Fruit fly (Drosophila melanogaster): ENCODE data around the gene CG2278.
A peak's percentile ranks its signal among the peaks of the same experiment; 100 is the strongest.

Gene CG2278

DNA sequence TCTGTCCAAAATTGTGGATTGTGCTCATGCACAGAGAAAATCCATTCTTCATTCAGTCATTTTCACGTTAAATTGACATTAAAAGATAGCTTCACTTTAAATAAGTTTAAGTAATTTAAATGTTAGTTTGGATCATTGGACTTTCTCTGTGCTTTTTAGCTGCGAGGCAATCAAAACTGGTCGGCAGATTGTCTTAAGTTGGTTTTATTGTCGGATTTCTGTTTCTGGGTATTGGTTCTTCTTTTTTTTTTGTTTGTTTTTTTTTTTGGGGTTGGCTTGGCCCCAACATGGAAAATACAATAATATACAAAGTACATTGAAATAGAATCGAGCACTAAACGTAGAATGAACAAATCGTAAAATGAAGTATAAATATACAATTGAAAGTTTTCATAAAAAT, at the start of gene CG2278:
CG2278 (minus strand) TSS at position 101 of the 400 bp plus-strand sequence.
- no peak for TF ChIP-seq CG32121 (GFP tag; IDR thresholded peaks at IDR 0.05)
- no peak for TF ChIP-seq CG9948 (tag; optimal IDR thresholded peaks at IDR 0.05)
- TF ChIP-seq Snoo (tag; optimal IDR thresholded peaks at IDR 0.05), result no peak
- no peak for TF ChIP-seq Pif1B (GFP tag; optimal IDR thresholded peaks at IDR 0.05)
- no peak for TF ChIP-seq CG4496 (GFP tag; IDR thresholded peaks at IDR 0.05)
- no peak for TF ChIP-seq CG14655 (GFP tag; optimal IDR thresholded peaks at IDR 0.05)
- no peak for TF ChIP-seq rn (GFP tag; IDR thresholded peaks at IDR 0.05)

- TF ChIP-seq Pif1A (GFP tag; optimal IDR thresholded peaks at IDR 0.05), result no peak
- no peak for TF ChIP-seq CG32121 (GFP tag; IDR thresholded peaks at IDR 0.05)
- peak; percentile 1 for TF ChIP-seq CG14655 (GFP tag; optimal IDR thresholded peaks at IDR 0.05)
- no peak for TF ChIP-seq CG17806 (tag; optimal IDR thresholded peaks at IDR 0.05)
- TF ChIP-seq fd96Ca (GFP tag; IDR thresholded peaks at IDR 0.05), result peak; percentile 6; the same call in 1 of the 3 replicates
- TF ChIP-seq CG4496 (GFP tag; IDR thresholded peaks at IDR 0.05), result 0 out of 3 replicates have a peak, but pooled peaks have one; percentile 46
Measured at dm6 chrX:8215855-8216586, 46.0 kb upstream of the CG2278 start.

- TF ChIP-seq CG8301 (tag; optimal IDR thresholded peaks at IDR 0.05) (peak; percentile 59), CG13204 (GFP tag; optimal IDR thresholded peaks at IDR 0.05) (no peak), Pif1A (GFP tag; optimal IDR thresholded peaks at IDR 0.05) (no peak), gl (tag; optimal IDR thresholded peaks at IDR 0.05) (peak; percentile 2), CG14655 (GFP tag; optimal IDR thresholded peaks at IDR 0.05) (peak; percentile 86), D1 (tag; optimal IDR thresholded peaks at IDR 0.05) (peak; percentile 84), Snoo (tag; optimal IDR thresholded peaks at IDR 0.05) (no peak), CG34367 (tag; optimal IDR thresholded peaks at IDR 0.05) (peak; percentile 72), CG4496 (GFP tag; IDR thresholded peaks at IDR 0.05) (no peak), CG15710 (tag; optimal IDR thresholded peaks at IDR 0.05) (peak; percentile 79), Pif1B (GFP tag; optimal IDR thresholded peaks at IDR 0.05) (peak; percentile 55), CG9948 (tag; optimal IDR thresholded peaks at IDR 0.05) (peak; percentile 90), CG8159 (tag; optimal IDR thresholded peaks at IDR 0.05) (peak; percentile 86), EcR (GFP tag; optimal IDR thresholded peaks at IDR 0.05) (peak; percentile 58), CG17806 (tag; optimal IDR thresholded peaks at IDR 0.05) (peak; percentile 75)
Measured at dm6 chrX:8215094-8215854, 45.2 kb upstream of the CG2278 start.

- TF ChIP-seq D1 (tag; optimal IDR thresholded peaks at IDR 0.05) (no peak), CG13204 (GFP tag; optimal IDR thresholded peaks at IDR 0.05) (peak; percentile 7), fd96Ca (GFP tag; IDR thresholded peaks at IDR 0.05) (0 out of 3 replicates have a peak, but pooled peaks have one; percentile 36), CG9948 (tag; optimal IDR thresholded peaks at IDR 0.05) (no peak), CG8301 (tag; optimal IDR thresholded peaks at IDR 0.05) (no peak), CG15710 (tag; optimal IDR thresholded peaks at IDR 0.05) (no peak), EcR (GFP tag; optimal IDR thresholded peaks at IDR 0.05) (peak; percentile 36), Snoo (tag; optimal IDR thresholded peaks at IDR 0.05) (no peak), CG4496 (GFP tag; IDR thresholded peaks at IDR 0.05) (peak; percentile 26; the same call in 1 of the 3 replicates), CG32121 (GFP tag; IDR thresholded peaks at IDR 0.05) (no peak), Pif1A (GFP tag; optimal IDR thresholded peaks at IDR 0.05) (no peak), CG14655 (GFP tag; optimal IDR thresholded peaks at IDR 0.05) (no peak), gl (tag; optimal IDR thresholded peaks at IDR 0.05) (peak; percentile 23), CG34367 (tag; optimal IDR thresholded peaks at IDR 0.05) (peak; percentile 38)
Measured at dm6 chrX:8214017-8214416, 44.0 kb upstream of the CG2278 start.

DNA sequence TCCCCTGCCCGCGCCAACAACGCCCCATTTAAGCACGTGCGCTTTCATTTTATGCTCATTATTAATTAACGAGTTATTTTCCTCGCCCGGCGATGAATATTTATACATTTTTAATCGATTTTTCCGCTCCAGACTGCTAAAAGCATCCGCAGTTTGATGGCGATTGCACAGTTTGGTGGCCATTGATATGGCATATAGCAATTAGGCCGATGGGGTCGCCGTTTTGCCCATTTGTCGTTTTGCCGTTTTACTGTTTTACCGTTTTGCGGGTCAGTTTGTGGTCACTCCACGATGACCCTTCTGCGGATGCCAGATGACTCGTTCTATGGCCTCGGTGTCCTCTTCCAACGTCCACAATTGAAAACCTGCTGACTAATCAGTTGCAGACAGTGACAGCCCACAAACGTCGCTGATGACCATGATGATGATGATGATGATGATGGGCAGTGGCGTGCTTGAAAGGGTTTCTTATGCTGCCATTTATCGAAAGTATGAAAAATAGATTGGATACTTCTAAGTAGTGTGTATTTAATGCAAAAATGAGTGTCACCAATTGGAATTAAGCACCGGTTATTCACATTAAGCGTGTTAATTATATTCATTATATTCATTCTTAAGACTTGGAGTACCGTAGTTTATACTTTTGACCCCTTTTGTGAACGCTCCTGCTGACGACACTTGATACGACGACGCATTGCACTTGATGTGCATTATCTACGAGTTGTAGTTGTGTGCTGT, 41.8 kb upstream of the CG2278 start:
- TF ChIP-seq CG12605 (GFP tag; IDR thresholded peaks at IDR 0.05) (no peak), CG34367 (tag; optimal IDR thresholded peaks at IDR 0.05) (peak; percentile 62), CG8159 (tag; optimal IDR thresholded peaks at IDR 0.05) (peak; percentile 80), Snoo (tag; optimal IDR thresholded peaks at IDR 0.05) (no peak), Pif1B (GFP tag; optimal IDR thresholded peaks at IDR 0.05) (peak; percentile 49), CG14655 (GFP tag; optimal IDR thresholded peaks at IDR 0.05) (peak; percentile 81), CG10348 (GFP tag; IDR thresholded peaks at IDR 0.05) (no peak), D1 (tag; optimal IDR thresholded peaks at IDR 0.05) (peak; percentile 5), CG13204 (GFP tag; optimal IDR thresholded peaks at IDR 0.05) (peak; percentile 55), CG15710 (tag; optimal IDR thresholded peaks at IDR 0.05) (peak; percentile 77), CG32121 (GFP tag; IDR thresholded peaks at IDR 0.05) (no peak), fd96Ca (GFP tag; IDR thresholded peaks at IDR 0.05) (peak; percentile 72; the same call in 2 of the 3 replicates), Ets98B (GFP tag; IDR thresholded peaks at IDR 0.05) (peak; percentile 56), CG17806 (tag; optimal IDR thresholded peaks at IDR 0.05) (peak; percentile 72), EcR (GFP tag; optimal IDR thresholded peaks at IDR 0.05) (no peak), gl (tag; optimal IDR thresholded peaks at IDR 0.05) (peak; percentile 6), CG9948 (tag; optimal IDR thresholded peaks at IDR 0.05) (peak; percentile 80), rn (GFP tag; IDR thresholded peaks at IDR 0.05) (no peak), CG8301 (tag; optimal IDR thresholded peaks at IDR 0.05) (peak; percentile 71), CG4496 (GFP tag; IDR thresholded peaks at IDR 0.05) (peak; percentile 67), Pif1A (GFP tag; optimal IDR thresholded peaks at IDR 0.05) (peak; percentile 51)

Measured in whole organism, pupa.